Worm (Caenorhabditis elegans) whole organism, early embryonic: ENCODE measurements around the gene K11H12.7.

Experiments
- B0310.2 ChIP-seq: sonication (generic microtip); optimal IDR thresholded peaks from 2 replicates; lab custom pipeline; 2016; ENCODE audit warnings: mild to moderate bottlenecking, missing genetic modification characterization, missing compliant biosample characterization
- aly-1 ChIP-seq: sonication (generic microtip); optimal IDR thresholded peaks from 2 replicates; lab custom pipeline; 2016; ENCODE audit warnings: missing genetic modification characterization, missing compliant biosample characterization
- ama-1 ChIP-seq: fragments of 150-350 bp; optimal IDR thresholded peaks from 2 replicates; lab custom pipeline; 2014
- ets-7 ChIP-seq: sonication (generic microtip); optimal IDR thresholded peaks from 2 replicates; lab custom pipeline; 2016; ENCODE audit warnings: missing genotype, missing genetic modification characterization, missing compliant biosample characterization
- sea-1 ChIP-seq: fragments of 200-800 bp; sonication (Bioruptor generic); conservative IDR thresholded peaks from 2 replicates; pipeline ENCODE4 v1.3.6; 2022; ENCODE audit warnings: missing genetic modification characterization, missing compliant biosample characterization
- tbx-37 ChIP-seq: fragments of 200-800 bp; sonication (Bioruptor generic); conservative IDR thresholded peaks from 2 replicates; pipeline ENCODE4 v1.3.6; 2022; ENCODE audit warnings: missing genetic modification reagents, missing genetic modification characterization, missing compliant biosample characterization

ce11 chrIV:623876-624275, 41.4 kb upstream of the K11H12.7 start:
- TF ChIP-seq B0310.2 (no peak), ama-1 (lab: Kevin White, UChicago) (no peak), tbx-37 (no peak), ets-7 (no peak), sea-1 (no peak), aly-1 (tag; lab: Kevin White, UChicago) (no peak)
